Worm (Caenorhabditis elegans): ENCODE data around the gene irld-34.

- TF ChIP-seq lsy-2 (tag; optimal IDR thresholded peaks at IDR 0.05) = no peak
- no peak for TF ChIP-seq lin-14 (GFP tag; optimal IDR thresholded peaks at IDR 0.05)
- no peak for TF ChIP-seq nhr-12 (tag; optimal IDR thresholded peaks at IDR 0.05)
- no peak for TF ChIP-seq skn-1 (tag; optimal IDR thresholded peaks at IDR 0.05)
- no peak for TF ChIP-seq pqm-1 (tag; optimal IDR thresholded peaks at IDR 0.05)
- no peak for TF ChIP-seq lin-15B (tag; optimal IDR thresholded peaks at IDR 0.05)
- no peak for TF ChIP-seq ceh-63 (GFP tag; optimal IDR thresholded peaks at IDR 0.05)
- TF ChIP-seq nhr-84 (tag; optimal IDR thresholded peaks at IDR 0.05) = no peak
Observed at ce11 chrIII:9177874-9178273, 23.0 kb downstream of the irld-34 start.
